Fruit fly (Drosophila melanogaster): Measurements from ENCODE around the gene Tsp29Fa.

DNA sequence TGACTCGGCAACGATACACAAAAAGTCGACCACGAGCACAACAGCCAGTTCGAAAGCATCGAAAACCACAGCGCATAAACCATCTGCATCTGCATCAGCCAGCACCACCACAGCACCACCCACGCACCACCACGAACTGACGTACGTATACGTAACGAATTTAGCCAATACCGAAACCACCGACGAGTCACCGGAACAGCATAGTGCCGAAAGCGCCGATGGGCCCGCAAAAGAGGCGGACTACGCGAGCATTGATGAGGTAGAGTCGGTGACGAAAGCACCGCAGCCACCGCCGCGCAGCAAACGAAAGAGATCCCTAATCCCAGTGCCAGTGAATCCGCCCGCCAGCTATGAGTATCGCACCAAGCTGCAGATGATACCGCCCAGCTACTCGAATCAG, 2.6 kb upstream of the Tsp29Fa start:
- TF ChIP-seq insv (optimal IDR thresholded peaks at IDR 0.05): no peak
- TF ChIP-seq psq (optimal IDR thresholded peaks at IDR 0.05): no peak
- TF ChIP-seq Sin3A (optimal IDR thresholded peaks at IDR 0.05): no peak
- TF ChIP-seq ttk (optimal IDR thresholded peaks at IDR 0.05): no peak
- no peak for TF ChIP-seq h (optimal IDR thresholded peaks at IDR 0.05)
